Worm (Caenorhabditis elegans) whole organism, L4/young adult: ENCODE results near the gene gcp-2.1.
"Not testable (repeated sequence)": the region's sequence is repeated elsewhere in the genome, so short reads cannot be mapped to it uniquely, and the experiment has no call there.

Source experiments
- W03F9.2 ChIP-seq: fragments of 150-350 bp; optimal IDR thresholded peaks from 2 replicates; lab custom pipeline; 2014; ENCODE audit warnings: missing biosample characterization, missing genetic modification characterization
- dao-5 ChIP-seq: sonication (generic microtip); optimal IDR thresholded peaks from 2 replicates; lab custom pipeline; 2016; ENCODE audit warnings: missing genotype, missing genetic modification characterization, moderate library complexity, missing compliant biosample characterization
- him-1 ChIP-seq: sonication (generic microtip); optimal IDR thresholded peaks from 2 replicates; lab custom pipeline; 2016; ENCODE audit warnings: missing genotype, missing genetic modification reagents, missing genetic modification characterization, missing compliant biosample characterization

The gcp-2.1 gene

ce11 chrX:325597-326161 is 24.0 kb downstream of the gcp-2.1 start, which contains the start of gene M02E1.1:
Gene M02E1.1, plus strand, starts transcription at chrX:326111.
- TF ChIP-seq dao-5 (tag; lab: Kevin White, UChicago), result no peak
- TF ChIP-seq W03F9.2 (tag; lab: Kevin White, UChicago), result peak; percentile 53

DNA sequence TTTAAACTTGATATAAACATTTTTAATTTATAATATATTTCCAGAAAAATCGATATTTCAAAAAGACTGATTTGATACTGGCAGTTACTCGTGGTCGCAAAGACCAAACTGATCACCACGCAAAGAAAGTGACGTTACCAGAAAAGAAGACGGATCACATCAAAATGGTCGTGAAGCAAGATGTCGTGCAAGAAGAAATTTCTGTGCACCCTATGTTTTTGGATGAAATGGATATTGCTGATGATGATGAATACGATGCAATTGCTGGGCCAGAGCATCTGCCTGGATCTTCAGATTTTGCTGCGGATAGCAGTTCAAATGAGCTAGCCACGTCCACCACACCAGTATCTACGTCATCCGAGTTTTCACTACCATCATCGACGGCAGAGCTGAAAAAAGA is 27.1 kb downstream of the gcp-2.1 start:
- TF ChIP-seq dao-5 (tag; lab: Kevin White, UChicago) (no peak), W03F9.2 (tag; lab: Kevin White, UChicago) (no peak), him-1 (tag; lab: Kevin White, UChicago) (no peak)

- no peak for TF ChIP-seq him-1 (tag; lab: Kevin White, UChicago)
- no peak for TF ChIP-seq dao-5 (tag; lab: Kevin White, UChicago)
- TF ChIP-seq W03F9.2 (tag; lab: Kevin White, UChicago), result no peak
Measured at ce11 chrX:332643-333042, 31.0 kb downstream of the gcp-2.1 start.

DNA sequence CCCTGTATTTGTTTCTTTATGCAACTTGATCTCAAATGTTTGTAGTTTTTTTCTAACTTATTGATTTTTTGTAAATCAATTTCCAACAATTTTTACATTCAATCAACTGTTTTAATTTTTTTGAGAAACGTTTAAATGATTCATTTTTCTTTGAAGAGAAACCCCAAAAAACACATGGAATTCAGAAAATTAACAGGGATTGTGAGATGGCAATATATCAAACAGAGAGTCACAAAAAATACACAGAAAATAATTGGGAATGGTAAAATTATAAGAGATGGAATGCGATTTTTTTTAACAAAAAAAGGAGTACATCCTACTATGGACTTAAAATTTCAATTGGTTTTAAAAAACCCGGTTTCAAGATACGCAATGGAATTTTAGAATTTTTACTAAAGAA is 32.8 kb downstream of the gcp-2.1 start:
- no peak for TF ChIP-seq him-1 (tag; lab: Kevin White, UChicago)
- no peak for TF ChIP-seq W03F9.2 (tag; lab: Kevin White, UChicago)
- TF ChIP-seq dao-5 (tag; lab: Kevin White, UChicago), result no peak

DNA sequence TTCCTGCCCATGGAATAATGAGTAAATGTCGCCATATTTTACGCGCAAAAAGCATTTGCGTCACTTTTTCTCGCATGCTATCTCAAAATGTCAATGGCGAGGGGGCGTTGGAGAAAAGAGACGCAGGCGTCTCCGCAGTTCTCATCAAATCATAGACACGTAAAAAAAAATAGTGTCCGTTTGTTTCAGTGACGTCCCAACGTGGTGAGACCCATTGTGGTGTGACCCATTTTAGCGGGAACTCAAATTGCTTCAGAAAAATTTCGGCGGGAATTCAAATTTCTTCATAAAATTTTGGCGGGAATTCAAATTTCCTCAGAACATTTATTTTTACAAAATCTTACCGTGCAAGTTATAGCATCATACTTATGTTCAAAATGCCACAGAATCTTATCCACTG is 42.2 kb downstream of the gcp-2.1 start:
- no peak for TF ChIP-seq him-1 (tag; lab: Kevin White, UChicago)
- TF ChIP-seq W03F9.2 (tag; lab: Kevin White, UChicago), result no peak
- TF ChIP-seq dao-5 (tag; lab: Kevin White, UChicago), result no peak

DNA sequence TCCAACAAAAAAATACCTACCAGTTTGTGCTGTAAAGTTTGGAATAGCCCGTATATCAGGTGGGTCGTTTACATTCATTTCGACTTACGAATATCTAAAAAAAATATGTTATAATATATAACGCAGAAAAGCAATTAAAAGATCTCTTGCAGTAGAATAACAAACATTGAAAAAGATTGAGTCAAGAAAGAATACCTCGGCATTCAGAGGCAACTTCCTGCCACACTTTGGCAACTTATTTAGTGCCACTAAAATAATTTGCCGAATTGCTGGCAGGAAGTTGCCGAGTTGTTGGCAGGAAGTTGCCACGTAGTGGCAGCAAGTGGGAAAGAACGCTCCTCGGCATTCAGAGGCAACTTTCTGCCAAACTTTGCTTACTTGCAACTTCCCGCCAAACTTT is 45.5 kb downstream of the gcp-2.1 start, which contains the start of gene C04E7.3:
TSS of gene C04E7.3 (minus strand) at position 101 of the 400 bp plus-strand sequence.
- TF ChIP-seq W03F9.2, him-1, dao-5 (tag; lab: Kevin White, UChicago): not testable (repeated sequence)

DNA sequence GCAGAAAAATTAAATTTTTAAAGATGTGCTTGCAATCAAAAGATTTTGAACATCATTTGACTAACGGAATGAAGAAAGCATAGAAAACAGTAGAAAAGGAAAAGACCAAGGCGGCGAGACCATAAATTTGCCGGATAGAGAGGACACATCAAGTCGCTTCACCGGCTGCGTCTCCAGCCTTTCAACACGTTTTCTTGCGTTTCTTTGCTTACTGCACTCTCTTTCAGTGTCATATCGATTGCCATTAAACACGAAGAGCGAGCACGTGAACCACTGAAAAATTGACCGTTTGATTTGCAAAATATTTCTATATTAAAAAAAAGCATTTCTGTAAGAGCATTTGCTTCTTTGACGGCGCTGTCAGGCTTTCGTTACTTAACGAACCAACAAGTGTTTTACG is 46.5 kb downstream of the gcp-2.1 start:
- TF ChIP-seq dao-5 (tag; lab: Kevin White, UChicago), result no peak
- TF ChIP-seq him-1 (tag; lab: Kevin White, UChicago), result no peak
- TF ChIP-seq W03F9.2 (tag; lab: Kevin White, UChicago), result no peak

DNA sequence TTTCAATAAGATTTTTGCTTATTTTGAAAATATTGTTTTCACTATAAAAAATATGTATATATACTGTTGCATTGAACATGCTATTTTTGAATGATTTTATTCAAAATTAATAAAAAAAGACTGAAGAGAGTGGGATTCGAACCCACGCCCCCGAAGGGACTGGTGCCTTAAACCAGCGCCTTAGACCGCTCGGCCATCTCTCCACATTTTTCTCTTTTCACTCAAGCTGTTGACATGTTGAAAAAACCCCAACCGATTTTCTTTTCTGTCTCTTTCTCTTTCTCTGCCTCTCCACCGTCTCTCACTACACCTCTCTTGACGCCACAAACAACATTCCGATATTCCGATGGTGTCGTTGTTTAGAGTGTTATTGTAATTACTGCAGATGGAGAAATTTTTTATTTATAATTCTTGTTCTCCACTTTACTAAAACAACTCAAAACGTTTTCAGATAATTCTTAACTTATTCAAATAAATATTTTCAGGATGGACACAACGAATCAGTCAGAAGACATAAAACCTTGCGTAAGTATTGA is 51.6 kb downstream of the gcp-2.1 start, which contains the start of gene sor-3:
TSS of gene sor-3 (plus strand) at position 486 of the 536 bp plus-strand sequence.
- TF ChIP-seq him-1 (tag; lab: Kevin White, UChicago), result peak; percentile 61
- no peak for TF ChIP-seq dao-5 (tag; lab: Kevin White, UChicago)

ce11 chrX:357792-358191 is 56.2 kb downstream of the gcp-2.1 start, which contains the start of gene C04E7.1:
Gene C04E7.1, plus strand, starts transcription at chrX:358092.
- TF ChIP-seq dao-5 (tag; lab: Kevin White, UChicago), result no peak
- TF ChIP-seq W03F9.2 (tag; lab: Kevin White, UChicago), result no peak
- TF ChIP-seq him-1 (tag; lab: Kevin White, UChicago), result no peak
